Fruit fly (Drosophila melanogaster): ENCODE measurements around the gene ATPsynCF6.

ATPsynCF6 gene

dm6 chr3R:23335577-23335976, 20.3 kb downstream of the ATPsynCF6 start (continued):
- no peak for TF ChIP-seq Trl (optimal IDR thresholded peaks at IDR 0.05)
- TF ChIP-seq Trl (GFP tag; optimal IDR thresholded peaks at IDR 0.05), result no peak
- peak; percentile 94 for TF ChIP-seq Meics (GFP tag; optimal IDR thresholded peaks at IDR 0.05)
- TF ChIP-seq fu2 (GFP tag; optimal IDR thresholded peaks at IDR 0.05), result peak; percentile 1
- no peak for TF ChIP-seq Nf-YA (GFP tag; IDR thresholded peaks at IDR 0.05)
- peak in 1 of 2 experiments; percentile 10 for TF ChIP-seq Hr78 (GFP tag; optimal IDR thresholded peaks at IDR 0.05)
- peak; percentile 43 for TF ChIP-seq dmrt11E (tag; optimal IDR thresholded peaks at IDR 0.05)
- peak; percentile 76 for TF ChIP-seq CG31224 (GFP tag; IDR thresholded peaks at IDR 0.05)
- peak; percentile 58; the same call in 1 of the 2 replicates for TF ChIP-seq CG31441 (GFP tag; IDR thresholded peaks at IDR 0.05)
- TF ChIP-seq CG31388 (GFP tag; optimal IDR thresholded peaks at IDR 0.05), result peak; percentile 5
- TF ChIP-seq ase (GFP tag; IDR thresholded peaks at IDR 0.05), result no peak
- 0 out of 3 replicates have a peak, but pooled peaks have one; percentile 20 for TF ChIP-seq H15 (GFP tag; IDR thresholded peaks at IDR 0.05)
- TF ChIP-seq CG3407 (GFP tag; optimal IDR thresholded peaks at IDR 0.05), result no peak
- TF ChIP-seq CG2712 (tag; optimal IDR thresholded peaks at IDR 0.05), result peak; percentile 70
- TF ChIP-seq usp (GFP tag; optimal IDR thresholded peaks at IDR 0.05), result no peak
- TF ChIP-seq lmd (GFP tag; IDR thresholded peaks at IDR 0.05), result peak; percentile 77
- TF ChIP-seq CG7963 (GFP tag; IDR thresholded peaks at IDR 0.05; ENCODE audit: partially characterized antibody), result no peak
- peak; percentile 51; the same call in 2 of the 3 replicates for TF ChIP-seq Aef1 (GFP tag; IDR thresholded peaks at IDR 0.05)
- no peak for TF ChIP-seq inv (GFP tag; IDR thresholded peaks at IDR 0.05; ENCODE audit: partially characterized antibody)
- TF ChIP-seq ERR (GFP tag; optimal IDR thresholded peaks at IDR 0.05), result peak; percentile 12
- peak; percentile 71 for TF ChIP-seq Asciz (GFP tag; optimal IDR thresholded peaks at IDR 0.05)
- peak; percentile 64 for TF ChIP-seq Nf-YC (tag; optimal IDR thresholded peaks at IDR 0.05)
- peak; percentile 86 for TF ChIP-seq Hand (GFP tag; optimal IDR thresholded peaks at IDR 0.05)
- TF ChIP-seq CG12769 (tag; optimal IDR thresholded peaks at IDR 0.05), result no peak
- TF ChIP-seq Sox102F (GFP tag; optimal IDR thresholded peaks at IDR 0.05), result peak; percentile 64
- TF ChIP-seq CG6683 (GFP tag; optimal IDR thresholded peaks at IDR 0.05), result peak; percentile 81
- TF ChIP-seq Rfx (GFP tag; IDR thresholded peaks at IDR 0.05), result peak; percentile 82
- TF ChIP-seq CG4328 (GFP tag; optimal IDR thresholded peaks at IDR 0.05), result peak; percentile 78
- TF ChIP-seq CG14014 (GFP tag; IDR thresholded peaks at IDR 0.05), result peak; percentile 73
- TF ChIP-seq toy (GFP tag; IDR thresholded peaks at IDR 0.05), result peak; percentile 52; the same call in 1 of the 2 replicates
- no peak for TF ChIP-seq disco-r (GFP tag; optimal IDR thresholded peaks at IDR 0.05)
- TF ChIP-seq pfk (GFP tag; optimal IDR thresholded peaks at IDR 0.05), result no peak
- peak; percentile 51 for TF ChIP-seq Drgx (GFP tag; IDR thresholded peaks at IDR 0.05)
- TF ChIP-seq vvl (GFP tag; IDR thresholded peaks at IDR 0.05), result peak; percentile 64
- TF ChIP-seq dm (GFP tag; optimal IDR thresholded peaks at IDR 0.05), result no peak
- TF ChIP-seq al (GFP tag; IDR thresholded peaks at IDR 0.05), result peak; percentile 76
- TF ChIP-seq CG18011 (GFP tag; optimal IDR thresholded peaks at IDR 0.05), result peak; percentile 67
- TF ChIP-seq CG34224 (GFP tag; IDR thresholded peaks at IDR 0.05; ENCODE audit: partially characterized antibody), result no peak
- peak; percentile 88 for TF ChIP-seq CG10209 (GFP tag; optimal IDR thresholded peaks at IDR 0.05)
- TF ChIP-seq CG32532 (GFP tag; IDR thresholded peaks at IDR 0.05), result peak; percentile 85
- no peak for TF ChIP-seq Dref (GFP tag; IDR thresholded peaks at IDR 0.05)
- no peak for TF ChIP-seq jing (GFP tag; optimal IDR thresholded peaks at IDR 0.05)
- TF ChIP-seq Hr39 (optimal IDR thresholded peaks at IDR 0.05), result no peak
- peak; percentile 77 for TF ChIP-seq CG9437 (GFP tag; optimal IDR thresholded peaks at IDR 0.05)
- TF ChIP-seq CG3065 (GFP tag; optimal IDR thresholded peaks at IDR 0.05), result no peak
- TF ChIP-seq Hr51 (GFP tag; optimal IDR thresholded peaks at IDR 0.05), result peak in 1 of 2 experiments; percentile 82
- no peak for TF ChIP-seq CG8290 (GFP tag; optimal IDR thresholded peaks at IDR 0.05)
- peak in 1 of 2 experiments; percentile 47 for TF ChIP-seq CG8290 (tag; optimal IDR thresholded peaks at IDR 0.05)
- TF ChIP-seq mld (GFP tag; IDR thresholded peaks at IDR 0.05; ENCODE audit: partially characterized antibody), result no peak
- TF ChIP-seq tx (GFP tag; optimal IDR thresholded peaks at IDR 0.05), result no peak
- TF ChIP-seq zfh2 (GFP tag; optimal IDR thresholded peaks at IDR 0.05), result peak; percentile 16

Measured in whole organism, embryonic.